Worm (Caenorhabditis elegans) whole organism, L2 larva: Measurements from ENCODE around the gene apb-1.

ENCODE experiments used
- C34F6.9 ChIP-seq: fragments of 150-350 bp; optimal IDR thresholded peaks from 2 replicates; lab custom pipeline; 2014; ENCODE audit warnings: missing biosample characterization, missing genetic modification characterization
- F13H6.1 ChIP-seq: sonication (generic microtip); optimal IDR thresholded peaks from 2 replicates; lab custom pipeline; 2016; ENCODE audit warnings: missing genetic modification characterization, missing compliant biosample characterization
- R02D3.7 ChIP-seq: fragments of 150-350 bp; optimal IDR thresholded peaks from 2 replicates; lab custom pipeline; 2014; ENCODE audit warnings: missing biosample characterization, missing genetic modification characterization
- Y55F3AM.14 ChIP-seq: fragments of 200-800 bp; sonication (Bioruptor generic); optimal IDR thresholded peaks from 2 replicates; lab custom pipeline; 2018; ENCODE audit warnings: mild to moderate bottlenecking, missing genetic modification characterization, missing compliant biosample characterization
- ZK546.5 ChIP-seq: sonication (generic microtip); optimal IDR thresholded peaks from 2 replicates; lab custom pipeline; 2017; ENCODE audit warnings: missing biosample characterization, missing genetic modification characterization
- alr-1 ChIP-seq: fragments of 150-350 bp; optimal IDR thresholded peaks from 2 replicates; lab custom pipeline; 2014; ENCODE audit warnings: missing biosample characterization, missing genetic modification characterization
- aly-2 ChIP-seq: fragments of 150-350 bp; optimal IDR thresholded peaks from 2 replicates; lab custom pipeline; 2014; ENCODE audit warnings: missing biosample characterization, missing genetic modification characterization
- ama-1 ChIP-seq: fragments of 150-350 bp; optimal IDR thresholded peaks from 2 replicates; lab custom pipeline; 2018; ENCODE audit warnings: inconsistent platforms
- blmp-1 ChIP-seq: sonication (generic microtip); optimal IDR thresholded peaks from 2 replicates; lab custom pipeline; 2017; ENCODE audit warnings: missing genetic modification characterization, mild to moderate bottlenecking, missing compliant biosample characterization, antibody characterized with exemption, moderate library complexity; ENCODE audit not compliant: insufficient read depth
- ceh-16 ChIP-seq: fragments of 150-350 bp; optimal IDR thresholded peaks from 2 replicates; lab custom pipeline; 2014; ENCODE audit warnings: missing biosample characterization, missing genetic modification characterization
- ceh-82 ChIP-seq: fragments of 150-350 bp; optimal IDR thresholded peaks from 2 replicates; lab custom pipeline; 2014; ENCODE audit warnings: missing biosample characterization, missing genetic modification characterization
- crh-2 ChIP-seq: sonication (generic microtip); optimal IDR thresholded peaks from 2 replicates; lab custom pipeline; 2017; ENCODE audit warnings: missing biosample characterization, missing genetic modification characterization
- dmd-4 ChIP-seq: sonication (generic microtip); optimal IDR thresholded peaks from 2 replicates; lab custom pipeline; 2017; ENCODE audit warnings: missing biosample characterization, missing genetic modification characterization
- egl-27 ChIP-seq: sonication (generic microtip); optimal IDR thresholded peaks from 3 replicates; lab custom pipeline; 2017; ENCODE audit warnings: missing biosample characterization, missing genetic modification reagents, missing genetic modification characterization
- elt-1 ChIP-seq: fragments of 150-350 bp; optimal IDR thresholded peaks from 2 replicates; lab custom pipeline; 2014; ENCODE audit warnings: missing biosample characterization, missing genetic modification characterization
- elt-3 ChIP-seq: sonication (generic microtip); optimal IDR thresholded peaks from 2 replicates; lab custom pipeline; 2017; ENCODE audit warnings: missing biosample characterization, missing genetic modification characterization
- fos-1 ChIP-seq: fragments of 150-350 bp; optimal IDR thresholded peaks from 2 replicates; lab custom pipeline; 2014; ENCODE audit warnings: missing biosample characterization, missing genetic modification characterization
- gmeb-1 ChIP-seq: fragments of 150-350 bp; optimal IDR thresholded peaks from 2 replicates; lab custom pipeline; 2014; ENCODE audit warnings: missing biosample characterization, missing genetic modification characterization
- lin-11 ChIP-seq: fragments of 150-350 bp; sonication (generic microtip); optimal IDR thresholded peaks from 2 replicates; lab custom pipeline; 2014; ENCODE audit warnings: missing biosample characterization, missing genetic modification characterization, inconsistent platforms, mixed read lengths
- lin-13 ChIP-seq: fragments of 150-350 bp; optimal IDR thresholded peaks from 2 replicates; lab custom pipeline; 2014; ENCODE audit warnings: missing biosample characterization, missing genetic modification reagents, missing genetic modification characterization
- lin-39 ChIP-seq: fragments of 150-350 bp; optimal IDR thresholded peaks from 2 replicates; lab custom pipeline; 2014; ENCODE audit warnings: missing biosample characterization, missing genetic modification reagents, missing genetic modification characterization
- lsy-2 ChIP-seq, 2 experiments: fragments of 150-350 bp in 1 of 2; sonication (generic microtip) in 1 of 2; optimal IDR thresholded peaks; 2 replicates each; lab custom pipeline; 2014 to 2017; ENCODE audit warnings: missing biosample characterization in 2 of 2, missing genetic modification characterization in 2 of 2
- mab-5 ChIP-seq: fragments of 150-350 bp; optimal IDR thresholded peaks from 2 replicates; lab custom pipeline; 2014; ENCODE audit warnings: missing biosample characterization, missing genetic modification characterization
- mbf-1 ChIP-seq: sonication (generic microtip); optimal IDR thresholded peaks from 2 replicates; lab custom pipeline; 2017; ENCODE audit warnings: missing biosample characterization, missing genetic modification characterization
- mdl-1 ChIP-seq, 2 experiments: fragments of 150-350 bp in 1 of 2; sonication (generic microtip) in 1 of 2; optimal IDR thresholded peaks; 2 replicates each; lab custom pipeline; 2017; ENCODE audit warnings: missing biosample characterization in 2 of 2, missing genetic modification characterization in 2 of 2
- nhr-10 ChIP-seq: sonication (generic microtip); optimal IDR thresholded peaks from 2 replicates; lab custom pipeline; 2017; ENCODE audit warnings: missing biosample characterization, missing genetic modification characterization
- nhr-11 ChIP-seq: fragments of 150-350 bp; optimal IDR thresholded peaks from 2 replicates; lab custom pipeline; 2014; ENCODE audit warnings: missing biosample characterization, missing genetic modification characterization
- nhr-12 ChIP-seq: fragments of 150-350 bp; optimal IDR thresholded peaks from 2 replicates; lab custom pipeline; 2014; ENCODE audit warnings: missing biosample characterization, missing genetic modification characterization
- nhr-129 ChIP-seq: fragments of 150-350 bp; optimal IDR thresholded peaks from 2 replicates; lab custom pipeline; 2014; ENCODE audit warnings: missing biosample characterization, missing genetic modification characterization
- nhr-21 ChIP-seq: fragments of 150-350 bp; optimal IDR thresholded peaks from 2 replicates; lab custom pipeline; 2014; ENCODE audit warnings: missing biosample characterization, missing genetic modification characterization
- nhr-23 ChIP-seq: fragments of 150-350 bp; optimal IDR thresholded peaks from 2 replicates; lab custom pipeline; 2014; ENCODE audit warnings: missing biosample characterization, missing genetic modification reagents, missing genetic modification characterization
- nhr-237 ChIP-seq: fragments of 150-350 bp; optimal IDR thresholded peaks from 2 replicates; lab custom pipeline; 2014; ENCODE audit warnings: missing biosample characterization, missing genetic modification characterization
- nhr-25 ChIP-seq: fragments of 150-350 bp; sonication (generic microtip); optimal IDR thresholded peaks from 3 replicates; lab custom pipeline; 2014; ENCODE audit warnings: missing biosample characterization, missing genetic modification characterization
- nhr-6 ChIP-seq: fragments of 150-350 bp; optimal IDR thresholded peaks from 2 replicates; lab custom pipeline; 2014; ENCODE audit warnings: missing biosample characterization, missing genetic modification characterization
- nhr-77 ChIP-seq: fragments of 150-350 bp; optimal IDR thresholded peaks from 2 replicates; lab custom pipeline; 2014; ENCODE audit warnings: missing biosample characterization, missing genetic modification characterization
- peb-1 ChIP-seq: fragments of 150-350 bp; optimal IDR thresholded peaks from 2 replicates; lab custom pipeline; 2014; ENCODE audit warnings: missing biosample characterization, missing genetic modification characterization
- sem-4 ChIP-seq: fragments of 150-350 bp; optimal IDR thresholded peaks from 2 replicates; lab custom pipeline; 2014; ENCODE audit warnings: missing biosample characterization, missing genetic modification reagents, missing genetic modification characterization
- skn-1 ChIP-seq: sonication (generic microtip); optimal IDR thresholded peaks from 2 replicates; lab custom pipeline; 2017; ENCODE audit warnings: missing biosample characterization, missing genetic modification characterization
- sma-3 ChIP-seq: sonication (generic microtip); optimal IDR thresholded peaks from 2 replicates; lab custom pipeline; 2016; ENCODE audit warnings: missing genetic modification reagents, missing genetic modification characterization, missing compliant biosample characterization
- sma-9 ChIP-seq, 2 experiments: fragments of 150-350 bp in 1 of 2; sonication (generic microtip) in 1 of 2; optimal IDR thresholded peaks; 2 replicates each; lab custom pipeline; 2014 to 2016; ENCODE audit warnings: missing genetic modification characterization in 2 of 2, mild to moderate bottlenecking in 1 of 2, missing biosample characterization in 1 of 2, missing compliant biosample characterization in 1 of 2, missing genetic modification reagents in 1 of 2, moderate library complexity in 1 of 2
- snpc-4 ChIP-seq: fragments of 150-350 bp; optimal IDR thresholded peaks from 2 replicates; lab custom pipeline; 2014; ENCODE audit warnings: missing biosample characterization, missing genetic modification characterization
- unc-39 ChIP-seq: fragments of 150-350 bp; optimal IDR thresholded peaks from 2 replicates; lab custom pipeline; 2014; ENCODE audit warnings: missing biosample characterization, missing genetic modification characterization
- unc-55 ChIP-seq: fragments of 150-350 bp; sonication (generic microtip); optimal IDR thresholded peaks from 3 replicates; lab custom pipeline; 2014; ENCODE audit warnings: missing biosample characterization, missing genetic modification reagents, missing genetic modification characterization
- unc-62 ChIP-seq: fragments of 150-350 bp; optimal IDR thresholded peaks from 2 replicates; lab custom pipeline; 2014; ENCODE audit warnings: missing biosample characterization, missing genetic modification reagents, missing genetic modification characterization
- zag-1 ChIP-seq: fragments of 150-350 bp; optimal IDR thresholded peaks from 2 replicates; lab custom pipeline; 2014; ENCODE audit warnings: missing biosample characterization, missing genetic modification characterization
- ztf-1 ChIP-seq: fragments of 200-800 bp; sonication (Bioruptor generic); conservative IDR thresholded peaks from 2 replicates; pipeline ENCODE4 v1.3.6; 2022; ENCODE audit warnings: missing genetic modification characterization, missing compliant biosample characterization
- ztf-11 ChIP-seq: sonication (generic microtip); optimal IDR thresholded peaks from 2 replicates; lab custom pipeline; 2017; ENCODE audit warnings: missing biosample characterization, missing genetic modification characterization
- ztf-4 ChIP-seq: fragments of 150-350 bp; optimal IDR thresholded peaks from 2 replicates; lab custom pipeline; 2014; ENCODE audit warnings: missing biosample characterization, missing genetic modification characterization

Gene apb-1

DNA sequence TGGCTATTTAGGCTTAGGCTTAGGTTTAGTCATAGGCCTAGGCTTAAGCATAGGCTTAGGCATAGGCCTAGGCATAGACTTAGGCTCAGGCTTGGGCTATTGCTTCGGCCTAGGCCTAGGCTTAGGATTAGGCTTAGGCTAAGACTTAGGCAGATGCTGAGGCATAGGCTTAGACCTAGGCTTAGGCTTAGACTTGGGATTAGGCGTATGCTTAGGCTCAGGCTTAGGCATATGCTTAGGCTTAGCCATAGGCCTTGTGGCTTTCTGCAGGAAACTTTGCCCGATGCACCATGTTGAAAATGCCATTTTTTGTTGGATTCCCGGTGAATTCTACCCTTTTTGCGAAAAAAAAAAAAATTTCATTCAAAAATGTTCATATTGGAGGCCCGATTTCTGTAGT lies 18.9 kb downstream of the apb-1 start:
- TF ChIP-seq sma-3 (GFP tag; lab: Kevin White, UChicago) (no peak), skn-1 (tag; lab: Kevin White, UChicago) (no peak), sem-4 (tag; lab: Kevin White, UChicago) (no peak), sma-9 (GFP tag; optimal IDR thresholded peaks at IDR 0.05; lab: Kevin White, UChicago) (no peak), sma-9 (tag; optimal IDR thresholded peaks at IDR 0.05; lab: Kevin White, UChicago) (no peak), blmp-1 (no peak), nhr-23 (tag; lab: Kevin White, UChicago) (no peak), nhr-6 (no peak), R02D3.7 (tag; lab: Kevin White, UChicago) (no peak), mdl-1 (tag; optimal IDR thresholded peaks at IDR 0.05; lab: Kevin White, UChicago) (no peak), nhr-25 (tag; lab: Kevin White, UChicago) (no peak), ceh-16 (tag; lab: Kevin White, UChicago) (no peak), gmeb-1 (no peak), ZK546.5 (no peak), elt-1 (tag; lab: Kevin White, UChicago) (no peak), F13H6.1 (tag; lab: Kevin White, UChicago) (no peak)

DNA sequence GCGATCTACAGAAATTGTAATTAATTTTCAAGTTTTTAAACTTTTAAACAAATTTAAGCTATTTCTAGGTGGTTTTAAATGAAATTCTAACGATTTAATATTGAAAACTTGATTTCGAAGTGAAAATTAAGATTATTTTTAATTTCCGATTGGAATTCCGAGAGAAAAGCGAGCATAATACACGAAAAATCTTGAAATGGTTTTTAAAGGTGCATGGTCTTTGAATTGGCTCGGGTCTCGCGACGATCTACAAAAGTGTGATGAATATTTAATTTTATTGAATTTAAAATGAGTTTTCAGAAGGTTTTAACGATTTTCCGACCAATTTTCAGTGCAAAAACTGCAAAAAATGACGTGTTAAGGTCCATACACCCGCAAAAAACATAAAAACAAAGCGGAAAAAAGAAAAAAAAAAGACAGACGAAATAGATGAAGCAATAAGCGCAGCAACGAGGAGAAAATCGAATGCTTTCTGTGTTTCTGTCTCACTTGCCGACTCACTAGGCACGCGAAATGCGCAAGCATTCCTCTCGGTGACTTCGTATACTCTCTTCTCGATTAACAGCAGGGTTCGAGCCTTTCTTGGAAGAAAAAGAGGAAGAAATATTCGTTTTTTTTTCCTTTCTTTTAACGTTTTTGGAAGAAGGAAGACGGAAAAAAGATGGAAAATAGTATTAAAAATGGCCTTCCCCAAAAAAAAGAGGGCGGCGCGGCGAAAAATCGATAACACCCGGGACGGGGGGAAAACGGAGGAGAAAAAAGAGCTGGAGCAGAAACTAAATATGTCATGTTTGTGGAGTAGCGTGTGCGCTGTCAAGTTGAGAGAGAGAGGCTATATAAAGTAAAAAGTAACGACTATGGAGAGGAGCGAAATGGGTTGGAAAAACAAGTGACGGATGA lies 20.2 kb downstream of the apb-1 start:
- TF ChIP-seq snpc-4 (tag; lab: Kevin White, UChicago) (peak; percentile 30), dmd-4 (tag; lab: Kevin White, UChicago) (no peak), lin-11 (tag; lab: Kevin White, UChicago) (no peak), lin-39 (tag; lab: Kevin White, UChicago) (no peak), alr-1 (tag; lab: Kevin White, UChicago) (no peak), peb-1 (tag; lab: Kevin White, UChicago) (no peak), mdl-1 (tag; optimal IDR thresholded peaks at IDR 0.05; lab: Kevin White, UChicago) (peak in 1 of 2 experiments; percentile 5), sma-3 (GFP tag; lab: Kevin White, UChicago) (no peak), nhr-12 (tag; lab: Kevin White, UChicago) (no peak), nhr-21 (tag; lab: Kevin White, UChicago) (no peak), ztf-11 (tag; lab: Kevin White, UChicago) (no peak), ama-1 (peak; percentile 6), unc-62 (no peak), elt-1 (tag; lab: Kevin White, UChicago) (no peak), ztf-4 (tag; lab: Kevin White, UChicago) (no peak), sem-4 (tag; lab: Kevin White, UChicago) (peak; percentile 45), C34F6.9 (tag; lab: Kevin White, UChicago) (peak; percentile 63), nhr-25 (tag; lab: Kevin White, UChicago) (no peak), mbf-1 (tag; lab: Kevin White, UChicago) (no peak), elt-3 (tag; lab: Kevin White, UChicago) (no peak), skn-1 (tag; lab: Kevin White, UChicago) (no peak), ceh-82 (tag; lab: Kevin White, UChicago) (no peak), mab-5 (no peak), sma-9 (GFP tag; optimal IDR thresholded peaks at IDR 0.05; lab: Kevin White, UChicago) (no peak), sma-9 (tag; optimal IDR thresholded peaks at IDR 0.05; lab: Kevin White, UChicago) (no peak), F13H6.1 (tag; lab: Kevin White, UChicago) (peak; percentile 3), nhr-6 (no peak), nhr-129 (tag; lab: Kevin White, UChicago) (peak; percentile 89), aly-2 (tag; lab: Kevin White, UChicago) (no peak), fos-1 (tag; lab: Kevin White, UChicago) (peak; percentile 79), unc-39 (tag; lab: Kevin White, UChicago) (no peak), lsy-2 (tag; optimal IDR thresholded peaks at IDR 0.05; lab: Kevin White, UChicago) (peak; percentile 47 to 82), ceh-16 (tag; lab: Kevin White, UChicago) (no peak), zag-1 (tag; lab: Kevin White, UChicago) (peak; percentile 88), nhr-23 (tag; lab: Kevin White, UChicago) (no peak), lin-13 (GFP tag; lab: Kevin White, UChicago) (peak; percentile 73), nhr-77 (tag; lab: Kevin White, UChicago) (no peak), ztf-1 (GFP tag; lab: Robert Waterston, UW) (no peak), R02D3.7 (tag; lab: Kevin White, UChicago) (no peak), nhr-11 (tag; lab: Kevin White, UChicago) (no peak), blmp-1 (peak; percentile 1), ZK546.5 (no peak), unc-55 (GFP tag; lab: Kevin White, UChicago) (peak; percentile 88), gmeb-1 (peak; percentile 30), nhr-237 (tag; lab: Kevin White, UChicago) (no peak), nhr-10 (tag; lab: Kevin White, UChicago) (no peak), Y55F3AM.14 (GFP tag; lab: Kevin White, UChicago) (peak; percentile 75), crh-2 (peak; percentile 76), egl-27 (tag; lab: Kevin White, UChicago) (peak; percentile 7)
